Worm (Caenorhabditis elegans) whole organism, young adult: ENCODE measurements around the gene hlh-30.

Source experiments
- D2030.7 ChIP-seq: fragments of 200-800 bp; sonication (Bioruptor generic); IDR thresholded peaks from 2 replicates; pipeline ENCODE4 v1.3.6; 2022; ENCODE audit warnings: missing genetic modification reagents, missing genetic modification characterization, missing compliant biosample characterization
- F23B12.7 ChIP-seq: sonication (generic microtip); optimal IDR thresholded peaks from 2 replicates; lab custom pipeline; 2017; ENCODE audit warnings: missing genetic modification characterization, mild to moderate bottlenecking, missing compliant biosample characterization, antibody characterized with exemption, moderate library complexity; ENCODE audit not compliant: insufficient read depth
- F57A8.1 ChIP-seq: fragments of 200-800 bp; sonication (Bioruptor generic); optimal IDR thresholded peaks from 2 replicates; lab custom pipeline; 2018; ENCODE audit warnings: mild to moderate bottlenecking, missing genetic modification characterization, moderate library complexity, missing compliant biosample characterization
- Y53G8AR.9 ChIP-seq: fragments of 200-800 bp; sonication (Bioruptor generic); conservative IDR thresholded peaks from 2 replicates; pipeline ENCODE4 v1.3.6; 2022; ENCODE audit warnings: missing genetic modification reagents, missing genetic modification characterization, missing compliant biosample characterization
- Y56A3A.18 ChIP-seq: fragments of 200-800 bp; sonication (Bioruptor generic); IDR thresholded peaks from 2 replicates; pipeline ENCODE4 v1.3.6; 2022; ENCODE audit warnings: missing genetic modification reagents, missing genetic modification characterization, missing compliant biosample characterization
- Y95B8A.8 ChIP-seq: fragments of 200-800 bp; sonication (Bioruptor generic); IDR thresholded peaks from 2 replicates; pipeline ENCODE4 v1.3.6; 2022; ENCODE audit warnings: missing genetic modification reagents, missing genetic modification characterization, missing compliant biosample characterization
- akir-1 ChIP-seq: fragments of 200-800 bp; sonication (Bioruptor generic); optimal IDR thresholded peaks from 2 replicates; lab custom pipeline; 2018; ENCODE audit warnings: mild to moderate bottlenecking, missing genetic modification characterization, moderate library complexity, missing compliant biosample characterization
- ama-1 ChIP-seq, 3 experiments: fragments of 150-350 bp in 1 of 3; sonication (generic microtip) in 2 of 3; optimal IDR thresholded peaks; 2 replicates each; lab custom pipeline; 2014 to 2018; ENCODE audit warnings: missing biosample characterization in 2 of 3, missing genetic modification characterization in 2 of 3, missing genetic modification reagents in 2 of 3
- aptf-3 ChIP-seq: fragments of 200-800 bp; sonication (Bioruptor generic); IDR thresholded peaks from 2 replicates; pipeline ENCODE4 v1.3.6; 2022; ENCODE audit warnings: missing genetic modification characterization, missing compliant biosample characterization
- athp-1 ChIP-seq: sonication (generic microtip); optimal IDR thresholded peaks from 2 replicates; lab custom pipeline; 2017; ENCODE audit warnings: mild to moderate bottlenecking, missing genetic modification characterization, missing compliant biosample characterization
- attf-6 ChIP-seq: fragments of 200-800 bp; sonication (Bioruptor generic); IDR thresholded peaks from 2 replicates; pipeline ENCODE4 v1.3.6; 2022; ENCODE audit warnings: missing genetic modification reagents, missing genetic modification characterization, missing compliant biosample characterization
- bed-1 ChIP-seq: fragments of 200-800 bp; sonication (Bioruptor generic); IDR thresholded peaks from 2 replicates; pipeline ENCODE4 v1.3.6; 2022; ENCODE audit warnings: missing genetic modification reagents, missing genetic modification characterization, missing compliant biosample characterization
- bed-2 ChIP-seq: fragments of 200-800 bp; sonication (Bioruptor generic); IDR thresholded peaks from 2 replicates; pipeline ENCODE4 v1.3.6; 2022; ENCODE audit warnings: missing genetic modification reagents, missing genetic modification characterization, missing compliant biosample characterization
- cebp-1 ChIP-seq, 2 experiments: fragments of 200-800 bp in 1 of 2; sonication (Bioruptor generic) in 1 of 2; sonication (generic microtip) in 1 of 2; IDR thresholded peaks in 1 of 2; optimal IDR thresholded peaks in 1 of 2; 2 replicates each; pipeline versions ENCODE4 v1.3.6 to Lab custom; 2017 to 2022; ENCODE audit warnings: missing compliant biosample characterization in 2 of 2, missing genetic modification characterization in 2 of 2, mild to moderate bottlenecking in 1 of 2, missing genetic modification reagents in 1 of 2, moderate library complexity in 1 of 2
- cebp-2 ChIP-seq: fragments of 200-800 bp; sonication (Bioruptor generic); IDR thresholded peaks from 2 replicates; pipeline ENCODE4 v1.3.6; 2022; ENCODE audit warnings: missing genetic modification characterization, missing compliant biosample characterization
- ceh-100 ChIP-seq: fragments of 200-800 bp; sonication (Bioruptor generic); IDR thresholded peaks from 2 replicates; pipeline ENCODE4 v1.3.6; 2022; ENCODE audit warnings: missing genetic modification reagents, missing genetic modification characterization, missing compliant biosample characterization
- ceh-40 ChIP-seq: fragments of 200-800 bp; sonication (Bioruptor generic); IDR thresholded peaks from 2 replicates; pipeline ENCODE4 v1.3.6; 2022; ENCODE audit warnings: missing genetic modification characterization, missing compliant biosample characterization
- ceh-58 ChIP-seq: fragments of 200-800 bp; sonication (Bioruptor generic); IDR thresholded peaks from 2 replicates; pipeline ENCODE4 v1.3.6; 2022; ENCODE audit warnings: missing genetic modification characterization, missing compliant biosample characterization
- die-1 ChIP-seq: sonication (generic microtip); optimal IDR thresholded peaks from 2 replicates; lab custom pipeline; 2016; ENCODE audit warnings: missing genotype, mild to moderate bottlenecking, missing genetic modification characterization, missing compliant biosample characterization
- egrh-3 ChIP-seq: fragments of 200-800 bp; sonication (Bioruptor generic); IDR thresholded peaks from 2 replicates; pipeline ENCODE4 v1.3.6; 2022; ENCODE audit warnings: missing genetic modification reagents, missing genetic modification characterization, missing compliant biosample characterization
- ekl-4 ChIP-seq: fragments of 200-800 bp; sonication (Bioruptor generic); IDR thresholded peaks from 2 replicates; pipeline ENCODE4 v1.3.6; 2022; ENCODE audit warnings: missing genetic modification reagents, missing genetic modification characterization, missing compliant biosample characterization
- fkh-3 ChIP-seq: sonication (generic microtip); optimal IDR thresholded peaks from 2 replicates; lab custom pipeline; 2016; ENCODE audit warnings: mild to moderate bottlenecking, missing genetic modification characterization, missing compliant biosample characterization
- let-607 ChIP-seq, 2 experiments: fragments of 200-800 bp in 1 of 2; sonication (Bioruptor generic) in 1 of 2; sonication (generic microtip) in 1 of 2; optimal IDR thresholded peaks; 2 replicates each; lab custom pipeline; 2016 to 2018; ENCODE audit warnings: mild to moderate bottlenecking in 2 of 2, missing compliant biosample characterization in 2 of 2, missing genetic modification characterization in 2 of 2, moderate library complexity in 2 of 2, missing genotype in 1 of 2
- lin-26 ChIP-seq: fragments of 200-800 bp; sonication (Bioruptor generic); IDR thresholded peaks from 2 replicates; pipeline ENCODE4 v1.3.6; 2022; ENCODE audit warnings: missing genetic modification reagents, missing genetic modification characterization, missing compliant biosample characterization
- lin-54 ChIP-seq: fragments of 200-800 bp; sonication (Bioruptor generic); optimal IDR thresholded peaks from 2 replicates; lab custom pipeline; 2018; ENCODE audit warnings: mild to moderate bottlenecking, missing genetic modification characterization, missing compliant biosample characterization
- lir-1 ChIP-seq: fragments of 200-800 bp; sonication (Bioruptor generic); conservative IDR thresholded peaks from 2 replicates; pipeline ENCODE4 v1.3.6; 2022; ENCODE audit warnings: missing genetic modification reagents, missing genetic modification characterization, missing compliant biosample characterization
- mcd-1 ChIP-seq: fragments of 200-800 bp; sonication (Bioruptor generic); IDR thresholded peaks from 2 replicates; pipeline ENCODE4 v1.3.6; 2022; ENCODE audit warnings: missing genetic modification reagents, missing genetic modification characterization, missing compliant biosample characterization
- mel-28 ChIP-seq: sonication (generic microtip); optimal IDR thresholded peaks from 2 replicates; lab custom pipeline; 2016; ENCODE audit warnings: borderline replicate concordance, mild to moderate bottlenecking, missing genetic modification characterization, missing compliant biosample characterization
- nfya-2 ChIP-seq: fragments of 200-800 bp; sonication (Bioruptor generic); IDR thresholded peaks from 2 replicates; pipeline ENCODE4 v1.3.6; 2022; ENCODE audit warnings: missing genetic modification reagents, missing genetic modification characterization, missing compliant biosample characterization
- nfyb-1 ChIP-seq: fragments of 200-800 bp; sonication (Bioruptor generic); IDR thresholded peaks from 2 replicates; pipeline ENCODE4 v1.3.6; 2022; ENCODE audit warnings: missing genetic modification reagents, missing genetic modification characterization, missing compliant biosample characterization
- nhr-120 ChIP-seq: fragments of 200-800 bp; sonication (Bioruptor generic); IDR thresholded peaks from 2 replicates; pipeline ENCODE4 v1.3.6; 2022; ENCODE audit warnings: missing genetic modification characterization, missing compliant biosample characterization
- nhr-90 ChIP-seq: sonication (generic microtip); optimal IDR thresholded peaks from 2 replicates; lab custom pipeline; 2016; ENCODE audit warnings: missing genotype, mild to moderate bottlenecking, missing genetic modification characterization, missing compliant biosample characterization
- pbrm-1 ChIP-seq: fragments of 200-800 bp; sonication (Bioruptor generic); IDR thresholded peaks from 2 replicates; pipeline ENCODE4 v1.3.6; 2022; ENCODE audit warnings: missing genetic modification reagents, missing genetic modification characterization, missing compliant biosample characterization
- rpc-1 ChIP-seq, 2 experiments: fragments of 150-350 bp in 1 of 2; sonication (generic microtip) in 1 of 2; optimal IDR thresholded peaks; 2 replicates each; lab custom pipeline; 2014 to 2018; ENCODE audit warnings: missing biosample characterization in 1 of 2, missing genetic modification characterization in 1 of 2, missing genetic modification reagents in 1 of 2, missing genotype in 1 of 2
- sptf-2 ChIP-seq: fragments of 200-800 bp; sonication (Bioruptor generic); optimal IDR thresholded peaks from 2 replicates; lab custom pipeline; 2018; ENCODE audit warnings: mild to moderate bottlenecking, missing genetic modification characterization, missing compliant biosample characterization
- tbp1 ChIP-seq: fragments of 200-800 bp; sonication (Bioruptor generic); optimal IDR thresholded peaks from 2 replicates; lab custom pipeline; 2018; ENCODE audit warnings: mild to moderate bottlenecking, missing genetic modification characterization, missing compliant biosample characterization
- xnd-1 ChIP-seq: sonication (generic microtip); optimal IDR thresholded peaks from 2 replicates; lab custom pipeline; 2016; ENCODE audit warnings: missing genotype, missing genetic modification reagents, missing genetic modification characterization, missing compliant biosample characterization
- zfh-2 ChIP-seq: fragments of 200-800 bp; sonication (Bioruptor generic); conservative IDR thresholded peaks from 2 replicates; pipeline ENCODE4 v1.3.6; 2022; ENCODE audit warnings: missing genetic modification reagents, missing genetic modification characterization, missing compliant biosample characterization
- ztf-26 ChIP-seq: sonication (generic microtip); optimal IDR thresholded peaks from 2 replicates; lab custom pipeline; 2017; ENCODE audit warnings: missing genetic modification characterization, missing compliant biosample characterization
- ztf-28 ChIP-seq: fragments of 200-800 bp; sonication (Bioruptor generic); IDR thresholded peaks from 2 replicates; pipeline ENCODE4 v1.3.6; 2022; ENCODE audit warnings: missing genetic modification reagents, missing genetic modification characterization, missing compliant biosample characterization
- ztf-3 ChIP-seq: fragments of 200-800 bp; sonication (Bioruptor generic); optimal IDR thresholded peaks from 2 replicates; lab custom pipeline; 2018; ENCODE audit warnings: mild to moderate bottlenecking, missing genetic modification characterization, missing compliant biosample characterization

hlh-30 gene

DNA sequence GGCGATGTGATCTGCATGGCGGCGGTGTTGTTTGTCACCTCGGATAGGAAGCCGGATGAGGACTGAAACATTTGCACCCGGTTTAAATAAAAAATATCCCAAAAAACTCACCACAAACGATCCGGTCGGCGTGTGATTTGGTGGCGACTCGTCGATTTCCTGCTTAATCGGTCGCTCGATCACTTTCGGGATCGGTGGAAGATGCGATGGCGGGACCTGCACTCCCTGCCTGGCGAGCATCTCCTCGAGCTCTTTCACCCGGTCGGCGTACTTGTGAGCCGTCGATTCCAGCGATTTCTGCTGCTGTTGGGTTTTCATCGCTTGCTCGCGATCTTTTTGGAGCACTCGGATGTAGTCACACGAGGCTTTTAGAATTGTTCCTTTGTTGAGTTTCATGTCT, 18.0 kb downstream of the hlh-30 start:
- TF ChIP-seq let-607 (tag; optimal IDR thresholded peaks at IDR 0.05; lab: Kevin White, UChicago) (no peak), D2030.7 (GFP tag; lab: Robert Waterston, UW) (no peak), nfya-2 (GFP tag; lab: Robert Waterston, UW) (no peak), egrh-3 (GFP tag; lab: Robert Waterston, UW) (peak; percentile 43; the same call in 1 of the 2 replicates), F57A8.1 (GFP tag; lab: Kevin White, UChicago) (no peak), nfyb-1 (GFP tag; lab: Robert Waterston, UW) (0 out of 2 replicates have a peak, but pooled peaks have one; percentile 38), zfh-2 (GFP tag; lab: Robert Waterston, UW) (peak; percentile 73)

DNA sequence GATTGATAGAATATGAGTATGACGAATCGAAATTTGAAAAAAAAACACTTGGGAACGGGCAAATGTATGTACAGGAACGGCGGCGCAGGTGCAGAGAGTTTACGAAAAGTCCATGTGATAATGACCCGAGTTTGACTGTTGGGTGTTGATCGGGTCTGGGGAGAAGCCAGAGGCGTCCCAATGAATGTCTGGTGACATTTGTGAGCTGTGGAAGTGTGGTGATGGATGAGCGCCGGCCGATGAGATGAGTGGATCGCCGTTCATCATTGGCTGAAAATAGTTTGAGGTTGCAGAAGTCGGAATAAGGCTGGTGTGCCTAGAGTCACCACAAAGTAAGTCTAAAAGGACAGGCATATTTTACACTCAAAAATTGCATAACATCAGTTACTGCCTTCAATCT, 19.1 kb downstream of the hlh-30 start:
- TF ChIP-seq aptf-3 (GFP tag; lab: Robert Waterston, UW), result no peak
- TF ChIP-seq lir-1 (GFP tag; lab: Robert Waterston, UW), result no peak
- TF ChIP-seq tbp1 (GFP tag; lab: Kevin White, UChicago), result no peak
- no peak for TF ChIP-seq mel-28 (tag; lab: Kevin White, UChicago)
- no peak for TF ChIP-seq nhr-90 (tag; lab: Kevin White, UChicago)
- no peak for TF ChIP-seq ztf-26 (tag; lab: Kevin White, UChicago)
- no peak for TF ChIP-seq ztf-3 (GFP tag; lab: Kevin White, UChicago)
- TF ChIP-seq xnd-1, result no peak
- TF ChIP-seq lin-54 (GFP tag; lab: Kevin White, UChicago), result no peak
- TF ChIP-seq athp-1 (tag; lab: Kevin White, UChicago), result no peak

DNA sequence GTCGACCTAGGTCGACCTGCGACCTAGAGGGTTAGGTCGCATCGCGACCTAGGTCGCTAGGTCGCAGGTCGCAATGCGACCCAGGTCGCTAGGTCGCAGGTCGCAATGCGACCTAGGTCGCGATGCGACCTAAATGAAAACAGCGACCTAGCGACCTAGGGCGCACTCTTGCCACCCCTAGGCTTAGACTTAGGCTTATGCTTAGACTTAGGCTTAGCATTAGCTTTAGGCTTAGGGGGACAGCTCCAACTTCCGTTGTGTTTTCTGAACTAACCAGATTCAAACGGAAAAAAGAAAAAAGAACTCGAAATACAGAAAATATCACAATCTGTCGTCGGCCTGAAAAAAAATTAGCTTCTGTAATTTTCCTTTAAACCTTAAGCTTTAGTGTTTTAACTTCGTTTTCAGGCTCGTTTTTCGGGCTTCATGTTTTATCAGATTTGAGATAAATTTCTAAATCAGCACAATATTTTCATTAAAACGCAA, 20.4 kb downstream of the hlh-30 start:
- TF ChIP-seq ceh-40 (0 out of 2 replicates have a peak, but pooled peaks have one; percentile 45), rpc-1 (optimal IDR thresholded peaks at IDR 0.05; lab: Kevin White, UChicago) (no peak), rpc-1 (tag; optimal IDR thresholded peaks at IDR 0.05; lab: Kevin White, UChicago) (no peak), Y56A3A.18 (GFP tag; lab: Robert Waterston, UW) (0 out of 2 replicates have a peak, but pooled peaks have one; percentile 73), pbrm-1 (GFP tag; lab: Robert Waterston, UW) (no peak), bed-2 (GFP tag; lab: Robert Waterston, UW) (0 out of 2 replicates have a peak, but pooled peaks have one; percentile 10), cebp-2 (GFP tag; lab: Robert Waterston, UW) (0 out of 2 replicates have a peak, but pooled peaks have one; percentile 47), Y53G8AR.9 (GFP tag; lab: Robert Waterston, UW) (peak; percentile 73), bed-1 (GFP tag; lab: Robert Waterston, UW) (0 out of 2 replicates have a peak, but pooled peaks have one; percentile 61), lin-54 (GFP tag; lab: Kevin White, UChicago) (peak; percentile 11), die-1 (tag; lab: Kevin White, UChicago) (no peak), F23B12.7 (tag; lab: Kevin White, UChicago) (no peak), fkh-3 (tag; lab: Kevin White, UChicago) (no peak), ekl-4 (GFP tag; lab: Robert Waterston, UW) (0 out of 2 replicates have a peak, but pooled peaks have one; percentile 24), nhr-120 (GFP tag; lab: Robert Waterston, UW) (0 out of 2 replicates have a peak, but pooled peaks have one; percentile 33), ztf-28 (GFP tag; lab: Robert Waterston, UW) (peak; percentile 9; the same call in 1 of the 2 replicates), zfh-2 (GFP tag; lab: Robert Waterston, UW) (0 out of 2 replicates have a peak, but pooled peaks have one; percentile 17), ama-1 (optimal IDR thresholded peaks at IDR 0.05; lab: Kevin White, UChicago) (no peak), ama-1 (GFP tag; optimal IDR thresholded peaks at IDR 0.05; lab: Kevin White, UChicago) (peak in 1 of 2 experiments; percentile 63), nfyb-1 (GFP tag; lab: Robert Waterston, UW) (0 out of 2 replicates have a peak, but pooled peaks have one; percentile 46), lin-26 (GFP tag; lab: Robert Waterston, UW) (0 out of 2 replicates have a peak, but pooled peaks have one; percentile 18), attf-6 (GFP tag; lab: Robert Waterston, UW) (0 out of 2 replicates have a peak, but pooled peaks have one; percentile 49), sptf-2 (GFP tag; lab: Kevin White, UChicago) (no peak), mcd-1 (GFP tag; lab: Robert Waterston, UW) (peak; percentile 45), ceh-100 (GFP tag; lab: Robert Waterston, UW) (peak; percentile 33), akir-1 (GFP tag; lab: Kevin White, UChicago) (no peak), ceh-58 (GFP tag; lab: Robert Waterston, UW) (no peak), ztf-3 (GFP tag; lab: Kevin White, UChicago) (no peak), egrh-3 (GFP tag; lab: Robert Waterston, UW) (peak; percentile 32; the same call in 1 of the 2 replicates), Y95B8A.8 (GFP tag; lab: Robert Waterston, UW) (0 out of 2 replicates have a peak, but pooled peaks have one; percentile 18), cebp-1 (GFP tag; IDR thresholded peaks at IDR 0.05; lab: Robert Waterston, UW) (no peak), cebp-1 (tag; optimal IDR thresholded peaks at IDR 0.05; lab: Kevin White, UChicago) (peak; percentile 22)
